Fruit fly (Drosophila melanogaster) whole organism, embryonic: Measurements from ENCODE around the gene ckd.
A peak's percentile ranks its signal among the peaks of the same experiment; 100 is the strongest.

Experiments used
- Ada2b ChIP-seq: fragments of 200-800 bp; sonication (Bioruptor generic); IDR thresholded peaks from 2 replicates; pipeline ENCODE4 v1.3.6; 2022; ENCODE audit warnings: missing biosample characterization, missing genetic modification characterization
- Antp ChIP-seq: fragments of 200-800 bp; sonication (Bioruptor generic); optimal IDR thresholded peaks from 3 replicates; lab custom pipeline; 2016; ENCODE audit warnings: missing biosample characterization, missing genetic modification characterization
- CG10209 ChIP-seq: fragments of 200-800 bp; sonication (Bioruptor generic); optimal IDR thresholded peaks from 3 replicates; lab custom pipeline; 2017; ENCODE audit warnings: missing biosample characterization, mild to moderate bottlenecking, missing genetic modification characterization, missing genetic modification reagents
- CG10431 ChIP-seq: fragments of 200-800 bp; sonication (Bioruptor generic); optimal IDR thresholded peaks from 3 replicates; lab custom pipeline; 2018; ENCODE audit warnings: missing biosample characterization, mild to moderate bottlenecking, missing genetic modification characterization
- CG10462 ChIP-seq: fragments of 200-800 bp; sonication (Bioruptor generic); optimal IDR thresholded peaks from 2 replicates; lab custom pipeline; 2016; ENCODE audit warnings: missing biosample characterization, missing genetic modification characterization
- CG10959 ChIP-seq: fragments of 200-800 bp; sonication (Bioruptor generic); IDR thresholded peaks from 2 replicates; pipeline ENCODE4 v1.3.6; 2022; ENCODE audit warnings: missing biosample characterization, missing genetic modification characterization
- CG1233 ChIP-seq: fragments of 200-800 bp; sonication (Bioruptor generic); optimal IDR thresholded peaks from 4 replicates; lab custom pipeline; 2018; ENCODE audit warnings: missing biosample characterization, mild to moderate bottlenecking, missing genetic modification characterization
- CG13287 ChIP-seq: fragments of 200-800 bp; sonication (Bioruptor generic); IDR thresholded peaks from 2 replicates; pipeline ENCODE4 v1.3.6; 2022; ENCODE audit warnings: missing biosample characterization, missing genetic modification characterization; ENCODE audit not compliant: partially characterized antibody
- CG14860 ChIP-seq: fragments of 200-800 bp; sonication (Bioruptor generic); IDR thresholded peaks from 3 replicates; pipeline ENCODE4 v1.3.6; 2022; ENCODE audit warnings: missing biosample characterization, missing genetic modification characterization; ENCODE audit not compliant: partially characterized antibody
- CG16815 ChIP-seq: fragments of 200-800 bp; sonication (Bioruptor generic); optimal IDR thresholded peaks from 3 replicates; lab custom pipeline; 2017; ENCODE audit warnings: missing biosample characterization, mild to moderate bottlenecking, missing genetic modification characterization
- CG17328 ChIP-seq: fragments of 200-800 bp; sonication (Bioruptor generic); IDR thresholded peaks from 2 replicates; pipeline ENCODE4 v1.3.6; 2022; ENCODE audit warnings: missing biosample characterization, missing genetic modification characterization
- CG18011 ChIP-seq: fragments of 200-800 bp; sonication (Bioruptor generic); optimal IDR thresholded peaks from 2 replicates; lab custom pipeline; 2017; ENCODE audit warnings: missing biosample characterization, missing genetic modification characterization, mild to moderate bottlenecking, moderate library complexity, missing genotype
- CG2678 ChIP-seq: fragments of 200-800 bp; sonication (Bioruptor generic); optimal IDR thresholded peaks from 3 replicates; lab custom pipeline; 2019; ENCODE audit warnings: missing biosample characterization, mild to moderate bottlenecking, missing genetic modification characterization, moderate library complexity
- CG3065 ChIP-seq: fragments of 200-800 bp; sonication (Bioruptor generic); optimal IDR thresholded peaks from 2 replicates; lab custom pipeline; 2016; ENCODE audit warnings: missing biosample characterization, missing genetic modification characterization
- CG31224 ChIP-seq: fragments of 200-800 bp; sonication (Bioruptor generic); IDR thresholded peaks from 2 replicates; pipeline ENCODE4 v1.3.6; 2022; ENCODE audit warnings: missing biosample characterization, missing genetic modification characterization
- CG31365 ChIP-seq: fragments of 200-800 bp; sonication (Bioruptor generic); optimal IDR thresholded peaks from 2 replicates; lab custom pipeline; 2018; ENCODE audit warnings: missing biosample characterization, mild to moderate bottlenecking, missing genetic modification characterization
- CG32772 ChIP-seq: fragments of 200-800 bp; sonication (Bioruptor generic); IDR thresholded peaks from 2 replicates; pipeline ENCODE4 v1.3.6; 2022; ENCODE audit warnings: missing biosample characterization, missing genetic modification characterization
- CG3726 ChIP-seq: fragments of 200-800 bp; sonication (Bioruptor generic); IDR thresholded peaks from 3 replicates; pipeline ENCODE4, ENCODE4 v1.3.6; 2022; ENCODE audit warnings: missing biosample characterization, missing genetic modification characterization
- CG4820 ChIP-seq: fragments of 200-800 bp; sonication (Bioruptor generic); optimal IDR thresholded peaks from 3 replicates; lab custom pipeline; 2016; ENCODE audit warnings: missing biosample characterization, missing genetic modification characterization
- CG6689 ChIP-seq: fragments of 200-800 bp; sonication (Bioruptor generic); IDR thresholded peaks from 2 replicates; pipeline ENCODE4 v1.3.6; 2022; ENCODE audit warnings: missing biosample characterization, missing genetic modification characterization
- CG6813 ChIP-seq: fragments of 200-800 bp; sonication (Bioruptor generic); optimal IDR thresholded peaks from 2 replicates; lab custom pipeline; 2017; ENCODE audit warnings: missing biosample characterization, missing genetic modification characterization, mild to moderate bottlenecking, moderate library complexity, missing genetic modification reagents
- CG9437 ChIP-seq: fragments of 200-800 bp; sonication (Bioruptor generic); optimal IDR thresholded peaks from 2 replicates; lab custom pipeline; 2018; ENCODE audit warnings: missing biosample characterization, mild to moderate bottlenecking, missing genetic modification characterization
- Deaf1 ChIP-seq: fragments of 200-800 bp; optimal IDR thresholded peaks from 3 replicates; lab custom pipeline; 2019; ENCODE audit warnings: missing biosample characterization, mild to moderate bottlenecking, missing genetic modification characterization, moderate library complexity
- Dip3 ChIP-seq: fragments of 200-800 bp; sonication (Bioruptor generic); optimal IDR thresholded peaks from 3 replicates; lab custom pipeline; 2016; ENCODE audit warnings: missing biosample characterization, missing genetic modification characterization
- Hand ChIP-seq: fragments of 200-800 bp; sonication (Bioruptor generic); optimal IDR thresholded peaks from 2 replicates; lab custom pipeline; 2017; ENCODE audit warnings: mild to moderate bottlenecking, missing biosample characterization, missing genetic modification reagents, missing genetic modification characterization
- Hey ChIP-seq: fragments of 200-800 bp; sonication (Bioruptor generic); optimal IDR thresholded peaks from 3 replicates; lab custom pipeline; 2018; ENCODE audit warnings: missing biosample characterization, mild to moderate bottlenecking, missing genetic modification characterization
- Hr51 ChIP-seq, 2 experiments: fragments of 200-800 bp; sonication (Bioruptor generic); optimal IDR thresholded peaks; 2 replicates in 1 of 2; 3 replicates in 1 of 2; lab custom pipeline; 2016 to 2018; ENCODE audit warnings: missing biosample characterization in 2 of 2, missing genetic modification characterization in 2 of 2, mild to moderate bottlenecking in 1 of 2, moderate library complexity in 1 of 2
- Nf-YA ChIP-seq: fragments of 200-800 bp; sonication (Bioruptor generic); IDR thresholded peaks from 2 replicates; pipeline ENCODE4 v1.3.6; 2022; ENCODE audit warnings: missing biosample characterization, missing genetic modification characterization
- Nf-YB ChIP-seq: fragments of 200-800 bp; sonication (Bioruptor generic); optimal IDR thresholded peaks from 3 replicates; lab custom pipeline; 2019; ENCODE audit warnings: missing biosample characterization, mild to moderate bottlenecking, missing genetic modification characterization, moderate library complexity
- Sry-δ ChIP-seq: fragments of 200-800 bp; sonication (Bioruptor generic); optimal IDR thresholded peaks from 2 replicates; lab custom pipeline; 2016; ENCODE audit warnings: missing biosample characterization, missing genetic modification characterization
- Tbp ChIP-seq: fragments of >200 bp; optimal IDR thresholded peaks from 2 replicates; lab custom pipeline; 2018; ENCODE audit warnings: missing biosample characterization, missing genetic modification characterization
- croc ChIP-seq: fragments of 200-800 bp; sonication (Bioruptor generic); conservative IDR thresholded peaks from 3 replicates; pipeline ENCODE4 v1.3.6; 2022; ENCODE audit warnings: missing biosample characterization, missing genetic modification characterization
- disco-r ChIP-seq: fragments of 200-800 bp; sonication (Bioruptor generic); optimal IDR thresholded peaks from 2 replicates; lab custom pipeline; 2016; ENCODE audit warnings: missing biosample characterization, missing genetic modification characterization
- emc ChIP-seq: fragments of 200-800 bp; sonication (Bioruptor generic); optimal IDR thresholded peaks from 2 replicates; lab custom pipeline; 2016; ENCODE audit warnings: missing biosample characterization, missing genetic modification characterization
- esg ChIP-seq: fragments of 200-800 bp; sonication (Bioruptor generic); conservative IDR thresholded peaks from 2 replicates; pipeline ENCODE4 v1.3.6; 2022; ENCODE audit warnings: missing biosample characterization, missing genetic modification characterization
- fd3F ChIP-seq: fragments of 200-800 bp; sonication (Bioruptor generic); optimal IDR thresholded peaks from 2 replicates; lab custom pipeline; 2018; ENCODE audit warnings: missing biosample characterization, mild to moderate bottlenecking, missing genetic modification characterization, moderate library complexity
- hth ChIP-seq: fragments of >200 bp; optimal IDR thresholded peaks from 2 replicates; lab custom pipeline; 2017; ENCODE audit warnings: inconsistent platforms
- jing ChIP-seq: fragments of 200-800 bp; sonication (Bioruptor generic); optimal IDR thresholded peaks from 2 replicates; lab custom pipeline; 2018; ENCODE audit warnings: missing biosample characterization, mild to moderate bottlenecking, missing genetic modification characterization
- ken ChIP-seq: fragments of 200-800 bp; sonication (Bioruptor generic); IDR thresholded peaks from 3 replicates; pipeline ENCODE4 v1.3.6; 2022; ENCODE audit warnings: missing biosample characterization, missing genetic modification characterization
- lab ChIP-seq: fragments of 200-800 bp; sonication (Bioruptor generic); optimal IDR thresholded peaks from 3 replicates; lab custom pipeline; 2017; ENCODE audit warnings: missing biosample characterization, missing genetic modification characterization, mild to moderate bottlenecking, moderate library complexity, missing genetic modification reagents
- lola ChIP-seq, 3 experiments: fragments of >200 bp in 2 of 3; fragments of 200-800 bp in 1 of 3; sonication (Bioruptor generic) in 1 of 3; optimal IDR thresholded peaks; 2 replicates each; lab custom pipeline; 2017 to 2019; ENCODE audit warnings: missing biosample characterization in 3 of 3, missing genetic modification characterization in 3 of 3, mild to moderate bottlenecking in 1 of 3, moderate library complexity in 1 of 3
- lov ChIP-seq, 2 experiments: fragments of 200-800 bp in 1 of 2; fragments of >200 bp in 1 of 2; sonication (Bioruptor generic) in 1 of 2; IDR thresholded peaks in 1 of 2; optimal IDR thresholded peaks in 1 of 2; 2 replicates in 1 of 2; 3 replicates in 1 of 2; pipeline versions ENCODE4 v1.3.6 to Lab custom; 2017 to 2022; ENCODE audit warnings: missing biosample characterization in 1 of 2, missing genetic modification characterization in 1 of 2
- odd ChIP-seq: fragments of 200-800 bp; sonication (Bioruptor generic); optimal IDR thresholded peaks from 2 replicates; lab custom pipeline; 2017; ENCODE audit warnings: missing biosample characterization, mild to moderate bottlenecking, missing genetic modification characterization
- pb ChIP-seq: fragments of 200-800 bp; sonication (Bioruptor generic); optimal IDR thresholded peaks from 3 replicates; lab custom pipeline; 2016; ENCODE audit warnings: missing biosample characterization, missing genetic modification characterization
- pros ChIP-seq: fragments of 200-800 bp; sonication (Bioruptor generic); optimal IDR thresholded peaks from 3 replicates; lab custom pipeline; 2019; ENCODE audit warnings: missing biosample characterization, mild to moderate bottlenecking, missing genetic modification characterization, moderate library complexity
- ro ChIP-seq: fragments of 200-800 bp; sonication (Bioruptor generic); IDR thresholded peaks from 2 replicates; pipeline ENCODE4 v1.3.6; 2022; ENCODE audit warnings: missing biosample characterization, missing genetic modification characterization
- tll ChIP-seq, 2 experiments: fragments of 200-800 bp in 1 of 2; fragments of >200 bp in 1 of 2; sonication (Bioruptor generic) in 1 of 2; optimal IDR thresholded peaks; 2 replicates each; lab custom pipeline; 2017 to 2019; ENCODE audit warnings: missing biosample characterization in 2 of 2, missing genetic modification characterization in 2 of 2, mild to moderate bottlenecking in 1 of 2, moderate library complexity in 1 of 2
- trh ChIP-seq: fragments of 200-800 bp; sonication (Bioruptor generic); optimal IDR thresholded peaks from 2 replicates; lab custom pipeline; 2016; ENCODE audit warnings: missing biosample characterization, missing genetic modification characterization
- unc-4 ChIP-seq: fragments of 200-800 bp; sonication (Bioruptor generic); IDR thresholded peaks from 2 replicates; pipeline ENCODE4 v1.3.6; 2022; ENCODE audit warnings: missing biosample characterization, missing genetic modification characterization; ENCODE audit not compliant: partially characterized antibody

The ckd gene

dm6 chr3L:3300345-3300744 lies 42.7 kb downstream of the ckd start (continued):
- TF ChIP-seq hth (lab: Kevin White, UChicago) (no peak), CG14860 (GFP tag; lab: Robert Waterston, UW) (no peak), CG32772 (GFP tag; lab: Robert Waterston, UW) (peak; percentile 4; the same call in 1 of the 2 replicates), CG3065 (GFP tag; lab: Kevin White, UChicago) (peak; percentile 59), CG13287 (GFP tag; lab: Robert Waterston, UW) (no peak), CG1233 (peak; percentile 31), CG16815 (GFP tag; lab: Kevin White, UChicago) (peak; percentile 6), disco-r (peak; percentile 2), esg (GFP tag; lab: Robert Waterston, UW) (peak; percentile 59), jing (GFP tag; lab: Kevin White, UChicago) (no peak), CG6689 (GFP tag; lab: Robert Waterston, UW) (peak; percentile 77), ken (GFP tag; lab: Robert Waterston, UW) (peak; percentile 70; the same call in 2 of the 3 replicates), Nf-YB (GFP tag; lab: Kevin White, UChicago) (no peak), CG10462 (GFP tag; lab: Kevin White, UChicago) (no peak), Hr51 (GFP tag; optimal IDR thresholded peaks at IDR 0.05; lab: Kevin White, UChicago) (peak in 1 of 2 experiments; percentile 60), CG2678 (tag; lab: Kevin White, UChicago) (peak; percentile 77), lola (GFP tag; optimal IDR thresholded peaks at IDR 0.05; lab: Kevin White, UChicago) (peak in 1 of 3 experiments; percentile 21), unc-4 (GFP tag; lab: Robert Waterston, UW) (no peak), pros (GFP tag; lab: Kevin White, UChicago) (no peak), Dip3 (GFP tag; lab: Kevin White, UChicago) (no peak), CG10209 (GFP tag; lab: Kevin White, UChicago) (peak; percentile 35), odd (GFP tag; lab: Kevin White, UChicago) (no peak), Sry-δ (GFP tag; lab: Kevin White, UChicago) (peak; percentile 15), Nf-YA (GFP tag; lab: Robert Waterston, UW) (no peak), Tbp (GFP tag; lab: Kevin White, UChicago) (no peak), lab (peak; percentile 71), CG4820 (GFP tag; lab: Kevin White, UChicago) (peak; percentile 62), Hand (GFP tag; lab: Kevin White, UChicago) (no peak), croc (GFP tag; lab: Robert Waterston, UW) (peak; percentile 46; the same call in 2 of the 3 replicates), fd3F (peak; percentile 23), CG6813 (peak; percentile 12), pb (GFP tag; lab: Kevin White, UChicago) (peak; percentile 8), CG31224 (peak; percentile 44; the same call in 1 of the 2 replicates), Ada2b (GFP tag; lab: Robert Waterston, UW) (peak; percentile 73), CG10959 (GFP tag; lab: Robert Waterston, UW) (0 out of 2 replicates have a peak, but pooled peaks have one; percentile 38), tll (GFP tag; optimal IDR thresholded peaks at IDR 0.05; lab: Kevin White, UChicago) (no peak), CG10431 (GFP tag; lab: Kevin White, UChicago) (no peak), Deaf1 (tag; lab: Kevin White, UChicago) (no peak), CG9437 (peak; percentile 37), lov (optimal IDR thresholded peaks at IDR 0.05; lab: Kevin White, UChicago) (no peak), lov (GFP tag; IDR thresholded peaks at IDR 0.05; lab: Robert Waterston, UW) (peak; percentile 73; the same call in 1 of the 3 replicates), CG3726 (GFP tag; lab: Robert Waterston, UW) (no peak), trh (GFP tag; lab: Kevin White, UChicago) (peak; percentile 3), Hey (tag; lab: Kevin White, UChicago) (no peak), emc (no peak), CG31365 (tag; lab: Kevin White, UChicago) (peak; percentile 15), CG18011 (no peak), ro (GFP tag; lab: Robert Waterston, UW) (peak; percentile 45; the same call in 1 of the 2 replicates), CG17328 (GFP tag; lab: Robert Waterston, UW) (peak; percentile 77), Antp (GFP tag; lab: Kevin White, UChicago) (peak; percentile 22)
